Fruit fly (Drosophila melanogaster) whole organism, prepupa: ENCODE data around the gene CG6055.
A peak's percentile ranks its signal among the peaks of the same experiment; 100 is the strongest.

ENCODE experiments used
- CG10631 ChIP-seq: fragments of 200-800 bp; sonication (Bioruptor generic); optimal IDR thresholded peaks from 2 replicates; lab custom pipeline; 2016; ENCODE audit warnings: missing biosample characterization, missing genetic modification characterization
- CG10669 ChIP-seq: fragments of 200-800 bp; sonication (Bioruptor generic); optimal IDR thresholded peaks from 3 replicates; lab custom pipeline; 2018; ENCODE audit warnings: missing biosample characterization, mild to moderate bottlenecking, missing genetic modification characterization, moderate library complexity
- CG11294 ChIP-seq: fragments of 200-800 bp; sonication (Bioruptor generic); IDR thresholded peaks from 2 replicates; pipeline ENCODE4 v1.3.6; 2022; ENCODE audit warnings: missing biosample characterization, missing genetic modification characterization
- CG11762 ChIP-seq: fragments of 200-800 bp; sonication (Bioruptor generic); optimal IDR thresholded peaks from 3 replicates; lab custom pipeline; 2016; ENCODE audit warnings: missing biosample characterization, missing genetic modification characterization; ENCODE audit not compliant: insufficient read depth
- CG15336 ChIP-seq: fragments of 200-800 bp; sonication (Bioruptor generic); IDR thresholded peaks from 2 replicates; pipeline ENCODE4 v1.3.6; 2022; ENCODE audit warnings: missing biosample characterization, missing genetic modification characterization
- CG1621 ChIP-seq: fragments of 200-800 bp; sonication (Bioruptor generic); optimal IDR thresholded peaks from 3 replicates; lab custom pipeline; 2018; ENCODE audit warnings: missing biosample characterization, mild to moderate bottlenecking, missing genetic modification characterization
- CG32006 ChIP-seq: fragments of 200-800 bp; sonication (Bioruptor generic); optimal IDR thresholded peaks from 3 replicates; lab custom pipeline; 2017; ENCODE audit warnings: missing biosample characterization, mild to moderate bottlenecking, missing genetic modification characterization
- CG3919 ChIP-seq: fragments of 200-800 bp; sonication (Bioruptor generic); optimal IDR thresholded peaks from 3 replicates; lab custom pipeline; 2016; ENCODE audit warnings: missing biosample characterization, missing genetic modification characterization
- CG4318 ChIP-seq: fragments of 200-800 bp; sonication (Bioruptor generic); optimal IDR thresholded peaks from 3 replicates; lab custom pipeline; 2017; ENCODE audit warnings: missing biosample characterization, mild to moderate bottlenecking, missing genetic modification characterization
- CG6163 ChIP-seq: fragments of 200-800 bp; sonication (Bioruptor generic); IDR thresholded peaks from 3 replicates; pipeline ENCODE4 v1.3.6; 2022; ENCODE audit warnings: missing biosample characterization, missing genetic modification characterization
- CG6276 ChIP-seq: fragments of 200-800 bp; sonication (Bioruptor generic); optimal IDR thresholded peaks from 2 replicates; lab custom pipeline; 2017; ENCODE audit warnings: missing biosample characterization, mild to moderate bottlenecking, missing genetic modification characterization
- CG6792 ChIP-seq: fragments of 200-800 bp; sonication (Bioruptor generic); optimal IDR thresholded peaks from 3 replicates; lab custom pipeline; 2016; ENCODE audit warnings: missing biosample characterization, missing genetic modification characterization
- CG7368 ChIP-seq: fragments of 200-800 bp; sonication (Bioruptor generic); optimal IDR thresholded peaks from 3 replicates; lab custom pipeline; 2016; ENCODE audit warnings: missing biosample characterization, missing genetic modification characterization
- CG8119 ChIP-seq: fragments of 200-800 bp; sonication (Bioruptor generic); IDR thresholded peaks from 3 replicates; pipeline ENCODE4 v1.3.6; 2022; ENCODE audit warnings: missing biosample characterization, missing genetic modification characterization
- CG8632 ChIP-seq: fragments of 200-800 bp; sonication (Bioruptor generic); optimal IDR thresholded peaks from 3 replicates; lab custom pipeline; 2016; ENCODE audit warnings: missing biosample characterization, missing genetic modification characterization
- Eip78C ChIP-seq: fragments of 200-800 bp; sonication (Bioruptor generic); peaks from one replicate; lab custom pipeline; 2016; ENCODE audit warnings: missing biosample characterization, missing genetic modification characterization
- Ets96B ChIP-seq: fragments of 200-800 bp; optimal IDR thresholded peaks from 2 replicates; lab custom pipeline; 2019; ENCODE audit warnings: missing biosample characterization, mild to moderate bottlenecking, missing genetic modification characterization, moderate library complexity
- Gug ChIP-seq: fragments of 200-800 bp; sonication (Bioruptor generic); IDR thresholded peaks from 2 replicates; pipeline ENCODE4 v1.3.6; 2022; ENCODE audit warnings: missing biosample characterization, missing genetic modification characterization
- Hr38 ChIP-seq: sonication (Bioruptor generic); optimal IDR thresholded peaks from 2 replicates; lab custom pipeline; 2016; ENCODE audit warnings: missing biosample characterization, missing genetic modification characterization
- Hr39 ChIP-seq: fragments of 200-800 bp; sonication (Bioruptor generic); optimal IDR thresholded peaks from 2 replicates; lab custom pipeline; 2016; ENCODE audit warnings: missing biosample characterization, missing genetic modification characterization
- Hr4 ChIP-seq: fragments of 200-800 bp; sonication (Bioruptor generic); optimal IDR thresholded peaks from 3 replicates; lab custom pipeline; 2016; ENCODE audit warnings: missing biosample characterization, missing genetic modification characterization
- Lpt ChIP-seq: fragments of 200-800 bp; sonication (Bioruptor generic); optimal IDR thresholded peaks from 3 replicates; lab custom pipeline; 2016; ENCODE audit warnings: missing biosample characterization, missing genetic modification characterization
- OdsH ChIP-seq: fragments of 200-800 bp; sonication (Bioruptor generic); optimal IDR thresholded peaks from 3 replicates; lab custom pipeline; 2016; ENCODE audit warnings: missing biosample characterization, missing genetic modification characterization
- Sox102F ChIP-seq: fragments of 200-800 bp; sonication (Bioruptor generic); optimal IDR thresholded peaks from 2 replicates; lab custom pipeline; 2016; ENCODE audit warnings: missing biosample characterization, mild to moderate bottlenecking, missing genetic modification characterization
- Sox15 ChIP-seq: fragments of 200-800 bp; sonication (Bioruptor generic); optimal IDR thresholded peaks from 3 replicates; lab custom pipeline; 2016; ENCODE audit warnings: missing biosample characterization, missing genetic modification characterization
- achi ChIP-seq: fragments of 200-800 bp; sonication (Bioruptor generic); optimal IDR thresholded peaks from 3 replicates; lab custom pipeline; 2016; ENCODE audit warnings: missing biosample characterization, missing genetic modification characterization
- acj6 ChIP-seq: fragments of 200-800 bp; sonication (Bioruptor generic); optimal IDR thresholded peaks from 3 replicates; lab custom pipeline; 2016; ENCODE audit warnings: missing biosample characterization, missing genetic modification characterization
- dac ChIP-seq: fragments of 200-800 bp; sonication (Bioruptor generic); optimal IDR thresholded peaks from 2 replicates; lab custom pipeline; 2017; ENCODE audit warnings: missing biosample characterization, mild to moderate bottlenecking, missing genetic modification characterization
- dsx ChIP-seq: fragments of 200-800 bp; optimal IDR thresholded peaks from 3 replicates; lab custom pipeline; 2019; ENCODE audit warnings: missing biosample characterization, mild to moderate bottlenecking, missing genetic modification characterization, moderate library complexity; ENCODE audit not compliant: poor library complexity, severe bottlenecking
- eg ChIP-seq: fragments of 200-800 bp; sonication (Bioruptor generic); IDR thresholded peaks from 3 replicates; pipeline ENCODE4 v1.3.6; 2022; ENCODE audit warnings: missing biosample characterization, missing genetic modification characterization
- esn ChIP-seq: fragments of 200-800 bp; sonication (Bioruptor generic); optimal IDR thresholded peaks from 2 replicates; lab custom pipeline; 2016; ENCODE audit warnings: missing biosample characterization, mild to moderate bottlenecking, missing genetic modification characterization, moderate library complexity
- fd85E ChIP-seq: fragments of 200-800 bp; sonication (Bioruptor generic); optimal IDR thresholded peaks from 3 replicates; lab custom pipeline; 2016; ENCODE audit warnings: missing biosample characterization, missing genetic modification characterization
- fkh ChIP-seq: fragments of 200-800 bp; sonication (Bioruptor generic); optimal IDR thresholded peaks from 3 replicates; lab custom pipeline; 2017; ENCODE audit warnings: missing biosample characterization, mild to moderate bottlenecking, missing genetic modification characterization, moderate library complexity
- lz ChIP-seq: fragments of 200-800 bp; sonication (Bioruptor generic); optimal IDR thresholded peaks from 3 replicates; lab custom pipeline; 2016; ENCODE audit warnings: missing biosample characterization, missing genetic modification characterization
- net ChIP-seq: fragments of 200-800 bp; sonication (Bioruptor generic); optimal IDR thresholded peaks from 3 replicates; lab custom pipeline; 2016; ENCODE audit warnings: missing biosample characterization, missing genetic modification characterization
- pdm3 ChIP-seq: fragments of 200-800 bp; sonication (Bioruptor generic); optimal IDR thresholded peaks from 3 replicates; lab custom pipeline; 2016; ENCODE audit warnings: missing biosample characterization, missing genetic modification characterization
- salr ChIP-seq, 2 experiments: fragments of 200-800 bp; sonication (Bioruptor generic); optimal IDR thresholded peaks; 3 replicates each; lab custom pipeline; 2016 to 2018; ENCODE audit warnings: missing biosample characterization in 2 of 2, missing genetic modification characterization in 2 of 2, mild to moderate bottlenecking in 1 of 2
- ss ChIP-seq, 2 experiments: fragments of 200-800 bp; sonication (Bioruptor generic); optimal IDR thresholded peaks; 2 replicates in 1 of 2; 3 replicates in 1 of 2; lab custom pipeline; 2017 to 2018; ENCODE audit warnings: mild to moderate bottlenecking in 2 of 2, missing biosample characterization in 2 of 2, missing genetic modification characterization in 2 of 2, moderate library complexity in 1 of 2
- svp ChIP-seq: fragments of 200-800 bp; sonication (Bioruptor generic); peaks from one replicate; lab custom pipeline; 2016; ENCODE audit warnings: missing biosample characterization, missing genetic modification characterization
- vri ChIP-seq: fragments of 200-800 bp; sonication (Bioruptor generic); optimal IDR thresholded peaks from 3 replicates; lab custom pipeline; 2016; ENCODE audit warnings: missing biosample characterization, mild to moderate bottlenecking, missing genetic modification characterization

Gene CG6055

DNA sequence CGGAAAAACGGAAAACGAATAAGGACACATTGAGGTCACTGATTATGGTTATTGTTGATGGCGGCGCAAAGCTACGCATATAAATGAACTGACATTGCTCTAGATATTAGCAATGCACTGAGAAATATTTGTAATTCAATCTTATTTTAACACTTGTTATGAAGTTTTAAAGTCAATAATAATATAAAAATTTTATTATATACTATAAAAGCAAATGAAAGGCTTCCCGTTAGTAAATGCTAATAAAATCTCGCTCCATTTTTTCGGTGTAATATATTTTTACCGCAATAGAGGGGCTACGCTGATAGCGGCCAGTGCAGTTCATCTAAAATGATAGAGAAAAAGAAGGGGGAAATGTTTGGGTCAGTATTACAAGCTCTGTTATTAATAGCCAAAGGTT lies 25.6 kb downstream of the CG6055 start (continued):
- TF ChIP-seq achi (no peak), CG7368 (GFP tag; lab: Kevin White, UChicago) (no peak), CG10669 (GFP tag; lab: Kevin White, UChicago) (no peak), CG8119 (peak; percentile 67), pdm3 (no peak), Hr4 (GFP tag; lab: Kevin White, UChicago) (peak; percentile 51), Sox15 (GFP tag; lab: Kevin White, UChicago) (peak; percentile 20), ss (GFP tag; optimal IDR thresholded peaks at IDR 0.05; lab: Kevin White, UChicago) (no peak), Hr39 (GFP tag; lab: Kevin White, UChicago) (no peak), svp (peak; percentile 54), CG3919 (GFP tag; lab: Kevin White, UChicago) (peak; percentile 10), vri (no peak), CG10631 (GFP tag; lab: Kevin White, UChicago) (peak; percentile 34)

DNA sequence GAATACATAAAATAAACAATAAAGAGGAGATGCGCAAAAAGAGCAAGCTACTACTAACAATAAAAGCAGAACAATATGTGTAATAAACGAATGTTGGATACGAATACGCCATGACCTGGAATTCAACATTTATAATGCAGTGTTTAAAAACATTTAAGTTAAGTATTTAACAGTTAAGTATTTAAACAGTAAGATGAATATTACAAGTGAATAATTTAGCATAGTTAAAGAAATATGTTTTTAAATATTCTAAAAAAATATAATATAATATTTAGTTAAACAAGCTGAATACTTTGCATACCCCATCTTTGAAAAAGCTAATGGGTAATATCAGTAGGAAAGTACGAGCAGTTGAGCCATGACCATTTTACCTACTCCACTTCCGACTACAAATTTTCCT lies 26.2 kb downstream of the CG6055 start:
- TF ChIP-seq Ets96B = peak; percentile 14
- no peak for TF ChIP-seq svp
- TF ChIP-seq Eip78C (GFP tag; lab: Kevin White, UChicago) = no peak
- TF ChIP-seq CG8632 = no peak
- TF ChIP-seq CG1621 (tag; lab: Kevin White, UChicago) = no peak
- TF ChIP-seq salr (GFP tag; optimal IDR thresholded peaks at IDR 0.05; lab: Kevin White, UChicago) = no peak
- TF ChIP-seq CG6792 = no peak
- TF ChIP-seq CG8119 = peak; percentile 43
- TF ChIP-seq ss (GFP tag; optimal IDR thresholded peaks at IDR 0.05; lab: Kevin White, UChicago) = no peak
- TF ChIP-seq fkh (GFP tag; lab: Kevin White, UChicago) = no peak

DNA sequence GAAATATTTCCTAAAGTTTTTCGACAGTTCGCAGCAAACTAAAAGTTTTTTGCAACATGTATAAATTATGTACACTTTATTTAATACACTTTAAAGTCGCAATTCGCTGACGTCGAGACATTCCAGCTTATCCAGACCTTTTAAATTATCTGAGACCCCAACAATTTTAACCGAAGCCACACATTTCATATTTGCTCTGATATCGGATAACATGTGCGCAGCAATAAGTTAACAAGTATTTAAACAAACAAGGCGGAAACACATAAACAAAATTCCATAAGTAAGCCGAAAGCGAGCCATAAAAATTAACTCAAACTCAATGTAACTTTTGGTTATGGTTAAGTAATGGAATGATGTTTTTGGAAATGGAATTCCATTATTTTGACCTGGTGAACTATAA lies 27.1 kb downstream of the CG6055 start:
- peak; percentile 10 for TF ChIP-seq fkh (GFP tag; lab: Kevin White, UChicago)
- no peak for TF ChIP-seq CG6792
- no peak for TF ChIP-seq fd85E (GFP tag; lab: Kevin White, UChicago)
- no peak for TF ChIP-seq CG8119
- no peak for TF ChIP-seq eg (GFP tag; lab: Robert Waterston, UW)
- no peak for TF ChIP-seq lz (GFP tag; lab: Kevin White, UChicago)
- TF ChIP-seq Lpt (GFP tag; lab: Kevin White, UChicago) = no peak
- peak; percentile 3 for TF ChIP-seq esn
- TF ChIP-seq, all 60 proteins: peak for 2

DNA sequence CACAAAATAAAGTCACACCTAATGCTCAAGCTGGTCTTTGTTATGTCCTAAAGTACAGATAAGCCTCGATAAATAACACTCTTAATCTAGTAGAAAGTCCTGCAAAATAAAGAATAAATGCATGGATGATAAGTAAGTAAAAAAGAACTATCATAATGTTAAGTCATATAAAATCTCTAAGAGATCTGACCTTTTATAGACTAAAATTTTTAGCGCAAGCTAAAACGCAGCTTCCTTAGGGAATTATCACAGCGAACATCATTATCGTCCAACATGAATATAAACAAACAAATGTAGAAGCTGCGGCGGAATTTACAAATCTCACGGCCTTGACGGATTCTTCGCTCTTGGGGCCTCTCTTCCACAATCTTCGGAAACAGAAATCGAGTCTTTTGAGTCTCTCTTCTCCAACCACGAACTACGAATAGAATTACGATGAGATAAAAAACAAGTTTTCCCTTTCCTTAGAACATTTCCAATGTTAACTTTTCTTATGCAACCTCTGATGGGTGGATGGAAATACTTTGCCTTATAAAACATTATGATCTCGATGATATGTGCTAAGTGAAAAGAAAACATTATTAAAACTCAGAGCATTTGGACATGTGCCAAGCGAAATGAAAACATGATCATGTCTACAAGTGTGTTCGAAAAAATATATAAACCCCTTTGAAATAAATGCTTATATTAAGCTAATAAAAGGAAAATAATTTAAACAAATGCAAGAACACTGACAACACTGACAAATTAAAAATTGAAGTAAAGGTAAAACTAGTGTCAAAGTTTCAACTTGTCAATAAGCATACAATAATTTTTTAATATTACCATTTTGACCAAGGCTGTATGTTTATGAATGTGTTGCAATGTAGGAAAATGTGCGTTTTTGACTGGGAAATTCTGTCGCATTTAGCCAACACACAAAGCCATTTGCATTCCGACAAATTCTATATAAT lies 28.3 kb downstream of the CG6055 start:
- TF ChIP-seq dac (GFP tag; lab: Kevin White, UChicago) (no peak), ss (GFP tag; optimal IDR thresholded peaks at IDR 0.05; lab: Kevin White, UChicago) (no peak), eg (GFP tag; lab: Robert Waterston, UW) (0 out of 3 replicates have a peak, but pooled peaks have one; percentile 50), pdm3 (peak; percentile 31), lz (GFP tag; lab: Kevin White, UChicago) (no peak), acj6 (GFP tag; lab: Kevin White, UChicago) (peak; percentile 4), OdsH (GFP tag; lab: Kevin White, UChicago) (peak; percentile 39), Sox15 (GFP tag; lab: Kevin White, UChicago) (no peak), Hr38 (GFP tag; lab: Kevin White, UChicago) (no peak), svp (peak; percentile 54), net (GFP tag; lab: Kevin White, UChicago) (no peak), CG1621 (tag; lab: Kevin White, UChicago) (no peak), Hr4 (GFP tag; lab: Kevin White, UChicago) (peak; percentile 51), achi (peak; percentile 12), Sox102F (GFP tag; lab: Kevin White, UChicago) (no peak), Eip78C (GFP tag; lab: Kevin White, UChicago) (peak; percentile 82), Gug (GFP tag; lab: Robert Waterston, UW) (0 out of 2 replicates have a peak, but pooled peaks have one; percentile 17), CG3919 (GFP tag; lab: Kevin White, UChicago) (no peak), CG6163 (peak; percentile 45; the same call in 1 of the 3 replicates), fkh (GFP tag; lab: Kevin White, UChicago) (no peak), fd85E (GFP tag; lab: Kevin White, UChicago) (no peak), CG32006 (GFP tag; lab: Kevin White, UChicago) (peak; percentile 21), Hr39 (GFP tag; lab: Kevin White, UChicago) (peak; percentile 14), CG11762 (GFP tag; lab: Kevin White, UChicago) (no peak), CG8632 (no peak), CG8119 (0 out of 3 replicates have a peak, but pooled peaks have one; percentile 37), CG10631 (GFP tag; lab: Kevin White, UChicago) (peak; percentile 34), dsx (no peak), Ets96B (peak; percentile 10), CG11294 (GFP tag; lab: Robert Waterston, UW) (no peak), salr (GFP tag; optimal IDR thresholded peaks at IDR 0.05; lab: Kevin White, UChicago) (peak in 1 of 2 experiments; percentile 24), CG15336 (GFP tag; lab: Robert Waterston, UW) (peak; percentile 56), CG4318 (GFP tag; lab: Kevin White, UChicago) (no peak), CG10669 (GFP tag; lab: Kevin White, UChicago) (peak; percentile 8), CG6276 (GFP tag; lab: Kevin White, UChicago) (peak; percentile 62)
